Fruit fly (Drosophila melanogaster): Measurements from ENCODE around the gene CG14712.

The CG14712 gene

dm6 chr3R:11648356-11649355, 20.1 kb downstream of the CG14712 start (continued):
- TF ChIP-seq CG11456 (GFP tag; IDR thresholded peaks at IDR 0.05) (no peak), Lim3 (GFP tag; IDR thresholded peaks at IDR 0.05) (no peak), CG2712 (tag; optimal IDR thresholded peaks at IDR 0.05) (no peak), Taf1 (GFP tag; IDR thresholded peaks at IDR 0.05) (no peak), Trl (optimal IDR thresholded peaks at IDR 0.05) (peak; percentile 37 to 83), Trl (GFP tag; optimal IDR thresholded peaks at IDR 0.05) (no peak), ro (GFP tag; IDR thresholded peaks at IDR 0.05) (no peak), CG16779 (GFP tag; IDR thresholded peaks at IDR 0.05) (0 out of 2 replicates have a peak, but pooled peaks have one; percentile 31), gcm2 (GFP tag; optimal IDR thresholded peaks at IDR 0.05) (no peak), CG43689 (GFP tag; IDR thresholded peaks at IDR 0.05) (no peak), CG15696 (tag; optimal IDR thresholded peaks at IDR 0.05) (no peak), mam (GFP tag; optimal IDR thresholded peaks at IDR 0.05) (no peak), eve (GFP tag; optimal IDR thresholded peaks at IDR 0.05) (peak in 1 of 2 experiments; percentile 77), CG11085 (GFP tag; IDR thresholded peaks at IDR 0.05) (no peak), Vsx1 (GFP tag; optimal IDR thresholded peaks at IDR 0.05) (no peak), Sox100B (GFP tag; optimal IDR thresholded peaks at IDR 0.05) (no peak), abd-A (tag; optimal IDR thresholded peaks at IDR 0.05) (peak; percentile 67), CG14860 (GFP tag; IDR thresholded peaks at IDR 0.05; ENCODE audit: partially characterized antibody) (no peak), Eip74EF (GFP tag; optimal IDR thresholded peaks at IDR 0.05) (no peak), HHEX (GFP tag; optimal IDR thresholded peaks at IDR 0.05) (peak; percentile 18), Mes4 (GFP tag; optimal IDR thresholded peaks at IDR 0.05) (no peak), Gsc (GFP tag; IDR thresholded peaks at IDR 0.05) (no peak), CG9727 (GFP tag; optimal IDR thresholded peaks at IDR 0.05) (no peak), CG11723 (GFP tag; optimal IDR thresholded peaks at IDR 0.05) (no peak), ara (GFP tag; IDR thresholded peaks at IDR 0.05) (no peak), CG3847 (GFP tag; IDR thresholded peaks at IDR 0.05) (0 out of 2 replicates have a peak, but pooled peaks have one; percentile 26), mld (GFP tag; IDR thresholded peaks at IDR 0.05; ENCODE audit: partially characterized antibody) (no peak), Dek (tag; optimal IDR thresholded peaks at IDR 0.05) (no peak), insv (GFP tag; optimal IDR thresholded peaks at IDR 0.05) (peak; percentile 67 to 94), Bgb (GFP tag; IDR thresholded peaks at IDR 0.05; ENCODE audit: partially characterized antibody) (no peak; the same call in 1 of the 2 replicates), CG2889 (GFP tag; IDR thresholded peaks at IDR 0.05) (no peak), ash1 (GFP tag; optimal IDR thresholded peaks at IDR 0.05) (peak; percentile 25), CG8388 (GFP tag; optimal IDR thresholded peaks at IDR 0.05) (peak; percentile 35), sr (GFP tag; IDR thresholded peaks at IDR 0.05) (peak; percentile 88), da (GFP tag; optimal IDR thresholded peaks at IDR 0.05) (no peak), gce (GFP tag; IDR thresholded peaks at IDR 0.05) (no peak), peb (GFP tag; IDR thresholded peaks at IDR 0.05) (no peak), BEAF-32 (GFP tag; optimal IDR thresholded peaks at IDR 0.05) (no peak), vvl (GFP tag; IDR thresholded peaks at IDR 0.05) (no peak), CG12104 (GFP tag; optimal IDR thresholded peaks at IDR 0.05) (no peak), Hr78 (GFP tag; optimal IDR thresholded peaks at IDR 0.05) (peak in 1 of 2 experiments; percentile 48), CG11504 (tag; optimal IDR thresholded peaks at IDR 0.05) (peak; percentile 26), kah (GFP tag; optimal IDR thresholded peaks at IDR 0.05) (no peak), unc-4 (GFP tag; IDR thresholded peaks at IDR 0.05; ENCODE audit: partially characterized antibody) (no peak), sim (GFP tag; IDR thresholded peaks at IDR 0.05) (no peak), CG5953 (GFP tag; IDR thresholded peaks at IDR 0.05) (no peak), CG12299 (tag; optimal IDR thresholded peaks at IDR 0.05) (no peak), HLH3B (GFP tag; IDR thresholded peaks at IDR 0.05) (no peak), B-H2 (GFP tag; optimal IDR thresholded peaks at IDR 0.05) (no peak)

Measured in whole organism, embryonic.